Fruit fly (Drosophila melanogaster) whole organism, embryonic: Measurements from ENCODE around the gene CG33721.

Experiments
- Aef1 ChIP-seq: fragments of 200-800 bp; sonication (Bioruptor generic); IDR thresholded peaks from 3 replicates; pipeline ENCODE4 v1.3.6; 2022; ENCODE audit warnings: missing biosample characterization, missing genetic modification characterization
- Bdp1 ChIP-seq: fragments of 200-800 bp; sonication (Bioruptor generic); optimal IDR thresholded peaks from 3 replicates; lab custom pipeline; 2016; ENCODE audit warnings: missing biosample characterization, missing genetic modification characterization
- CG11695 ChIP-seq: fragments of 200-800 bp; sonication (Bioruptor generic); IDR thresholded peaks from 3 replicates; pipeline ENCODE4 v1.3.6; 2022; ENCODE audit warnings: missing biosample characterization, missing genetic modification characterization
- CG12659 ChIP-seq: fragments of 200-800 bp; sonication (Bioruptor generic); optimal IDR thresholded peaks from 3 replicates; lab custom pipeline; 2017; ENCODE audit warnings: mild to moderate bottlenecking, missing biosample characterization, missing genetic modification reagents, missing genetic modification characterization
- CG15011 ChIP-seq: fragments of 200-800 bp; sonication (Bioruptor generic); optimal IDR thresholded peaks from 3 replicates; lab custom pipeline; 2018; ENCODE audit warnings: missing biosample characterization, mild to moderate bottlenecking, missing genetic modification characterization
- CG16813 ChIP-seq: fragments of 200-800 bp; sonication (Bioruptor generic); IDR thresholded peaks from 3 replicates; pipeline ENCODE4 v1.3.6; 2022; ENCODE audit warnings: missing biosample characterization, missing genetic modification characterization; ENCODE audit not compliant: partially characterized antibody
- CG18011 ChIP-seq: fragments of 200-800 bp; sonication (Bioruptor generic); optimal IDR thresholded peaks from 2 replicates; lab custom pipeline; 2017; ENCODE audit warnings: missing biosample characterization, missing genetic modification characterization, mild to moderate bottlenecking, moderate library complexity, missing genotype
- CG18599 ChIP-seq: fragments of 200-800 bp; sonication (Bioruptor generic); optimal IDR thresholded peaks from 3 replicates; lab custom pipeline; 2017; ENCODE audit warnings: missing biosample characterization, missing genetic modification characterization, mild to moderate bottlenecking, moderate library complexity, missing genetic modification reagents
- CG18619 ChIP-seq: fragments of 200-800 bp; sonication (Bioruptor generic); optimal IDR thresholded peaks from 3 replicates; lab custom pipeline; 2017; ENCODE audit warnings: missing biosample characterization, mild to moderate bottlenecking, missing genetic modification characterization
- CG31224 ChIP-seq: fragments of 200-800 bp; sonication (Bioruptor generic); IDR thresholded peaks from 2 replicates; pipeline ENCODE4 v1.3.6; 2022; ENCODE audit warnings: missing biosample characterization, missing genetic modification characterization
- CG32772 ChIP-seq: fragments of 200-800 bp; sonication (Bioruptor generic); IDR thresholded peaks from 2 replicates; pipeline ENCODE4 v1.3.6; 2022; ENCODE audit warnings: missing biosample characterization, missing genetic modification characterization
- CG4404 ChIP-seq: fragments of 200-800 bp; sonication (Bioruptor generic); IDR thresholded peaks from 2 replicates; pipeline ENCODE4 v1.3.6; 2022; ENCODE audit warnings: missing biosample characterization, missing genetic modification characterization
- CG4820 ChIP-seq: fragments of 200-800 bp; sonication (Bioruptor generic); optimal IDR thresholded peaks from 3 replicates; lab custom pipeline; 2016; ENCODE audit warnings: missing biosample characterization, missing genetic modification characterization
- CG5180 ChIP-seq: fragments of 200-800 bp; sonication (Bioruptor generic); optimal IDR thresholded peaks from 3 replicates; lab custom pipeline; 2017; ENCODE audit warnings: missing biosample characterization, missing genetic modification characterization, mild to moderate bottlenecking, moderate library complexity, missing genetic modification reagents
- CG6175 ChIP-seq: fragments of 200-800 bp; sonication (Bioruptor generic); IDR thresholded peaks from 3 replicates; pipeline ENCODE4 v1.3.6; 2022; ENCODE audit warnings: missing biosample characterization, missing genetic modification characterization
- CG7357 ChIP-seq: fragments of 200-800 bp; sonication (Bioruptor generic); IDR thresholded peaks from 3 replicates; pipeline ENCODE4 v1.3.6; 2022; ENCODE audit warnings: missing biosample characterization, missing genetic modification characterization
- CG7556 ChIP-seq: fragments of 200-800 bp; sonication (Bioruptor generic); optimal IDR thresholded peaks from 2 replicates; lab custom pipeline; 2017; ENCODE audit warnings: missing biosample characterization, mild to moderate bottlenecking, missing genetic modification characterization
- CG7987 ChIP-seq: fragments of 200-800 bp; sonication (Bioruptor generic); optimal IDR thresholded peaks from 2 replicates; lab custom pipeline; 2018; ENCODE audit warnings: missing biosample characterization, mild to moderate bottlenecking, missing genetic modification characterization, moderate library complexity
- CG9797 ChIP-seq: fragments of 200-800 bp; sonication (Bioruptor generic); optimal IDR thresholded peaks from 3 replicates; lab custom pipeline; 2018; ENCODE audit warnings: missing biosample characterization, mild to moderate bottlenecking, missing genetic modification characterization
- Dek ChIP-seq: fragments of 200-800 bp; sonication (Bioruptor generic); optimal IDR thresholded peaks from 3 replicates; lab custom pipeline; 2019; ENCODE audit warnings: missing biosample characterization, mild to moderate bottlenecking, missing genetic modification characterization, moderate library complexity
- ERR ChIP-seq: fragments of 200-800 bp; sonication (Bioruptor generic); optimal IDR thresholded peaks from 2 replicates; lab custom pipeline; 2016; ENCODE audit warnings: missing biosample characterization, missing genetic modification characterization
- Ets65A ChIP-seq: fragments of 200-800 bp; sonication (Bioruptor generic); peaks from one replicate; lab custom pipeline; 2016; ENCODE audit warnings: missing biosample characterization, missing genetic modification characterization
- H15 ChIP-seq: fragments of 200-800 bp; sonication (Bioruptor generic); IDR thresholded peaks from 3 replicates; pipeline ENCODE4 v1.3.6; 2022; ENCODE audit warnings: missing biosample characterization, missing genetic modification characterization
- Mad ChIP-seq: fragments of 200-800 bp; sonication (Bioruptor generic); optimal IDR thresholded peaks from 2 replicates; lab custom pipeline; 2016; ENCODE audit warnings: missing biosample characterization, missing genetic modification characterization
- Oaz ChIP-seq: fragments of 200-800 bp; sonication (Bioruptor generic); IDR thresholded peaks from 2 replicates; pipeline ENCODE4 v1.3.6; 2022; ENCODE audit warnings: missing biosample characterization, missing genetic modification characterization
- Optix ChIP-seq: fragments of 200-800 bp; sonication (Bioruptor generic); IDR thresholded peaks from 3 replicates; pipeline ENCODE4 v1.3.6; 2022; ENCODE audit warnings: missing biosample characterization, missing genetic modification characterization
- Pdp1 ChIP-seq, 2 experiments: fragments of 200-800 bp; sonication (Bioruptor generic); optimal IDR thresholded peaks; 3 replicates each; lab custom pipeline; 2016; ENCODE audit warnings: missing biosample characterization in 2 of 2, missing genetic modification characterization in 2 of 2, mild to moderate bottlenecking in 1 of 2, moderate library complexity in 1 of 2
- Rfx ChIP-seq: fragments of 200-800 bp; sonication (Bioruptor generic); IDR thresholded peaks from 2 replicates; pipeline ENCODE4 v1.3.6; 2022; ENCODE audit warnings: missing biosample characterization, missing genetic modification characterization
- Sry-β ChIP-seq: fragments of 200-800 bp; sonication (Bioruptor generic); optimal IDR thresholded peaks from 2 replicates; lab custom pipeline; 2018; ENCODE audit warnings: missing biosample characterization, mild to moderate bottlenecking, missing genetic modification characterization, moderate library complexity
- ash1 ChIP-seq: fragments of 200-800 bp; sonication (Bioruptor generic); optimal IDR thresholded peaks from 2 replicates; lab custom pipeline; 2018; ENCODE audit warnings: missing biosample characterization, mild to moderate bottlenecking, missing genetic modification characterization
- bbx ChIP-seq: fragments of 200-800 bp; sonication (Bioruptor generic); IDR thresholded peaks from 2 replicates; pipeline ENCODE4 v1.3.6; 2022; ENCODE audit warnings: missing biosample characterization, missing genetic modification characterization; ENCODE audit not compliant: partially characterized antibody
- cas ChIP-seq: fragments of 200-800 bp; sonication (Bioruptor generic); IDR thresholded peaks from 2 replicates; pipeline ENCODE4 v1.3.6; 2022; ENCODE audit warnings: missing biosample characterization, missing genetic modification characterization
- cato ChIP-seq: fragments of 200-800 bp; sonication (Bioruptor generic); optimal IDR thresholded peaks from 2 replicates; lab custom pipeline; 2016; ENCODE audit warnings: missing biosample characterization, missing genetic modification characterization, borderline replicate concordance
- ci ChIP-seq: fragments of 200-800 bp; sonication (Bioruptor generic); IDR thresholded peaks from 3 replicates; pipeline ENCODE4 v1.3.6; 2022; ENCODE audit warnings: missing biosample characterization, missing genetic modification characterization
- dpn ChIP-seq, 2 experiments: fragments of 200-800 bp; sonication (Bioruptor generic); optimal IDR thresholded peaks; 3 replicates each; lab custom pipeline; 2016; ENCODE audit warnings: missing biosample characterization in 2 of 2, missing genetic modification characterization in 2 of 2
- fu2 ChIP-seq: fragments of 200-800 bp; sonication (Bioruptor generic); optimal IDR thresholded peaks from 2 replicates; lab custom pipeline; 2016; ENCODE audit warnings: missing biosample characterization, missing genetic modification characterization
- gcm ChIP-seq: fragments of 200-800 bp; sonication (Bioruptor generic); optimal IDR thresholded peaks from 2 replicates; lab custom pipeline; 2019; ENCODE audit warnings: missing biosample characterization, mild to moderate bottlenecking, missing genetic modification characterization, moderate library complexity
- gcm2 ChIP-seq: fragments of 200-800 bp; sonication (Bioruptor generic); optimal IDR thresholded peaks from 2 replicates; lab custom pipeline; 2016; ENCODE audit warnings: missing biosample characterization, missing genetic modification characterization
- h ChIP-seq: fragments of >200 bp; optimal IDR thresholded peaks from 2 replicates; lab custom pipeline; 2017
- hkb ChIP-seq, 2 experiments: fragments of 200-800 bp in 1 of 2; fragments of >200 bp in 1 of 2; sonication (Bioruptor generic) in 1 of 2; IDR thresholded peaks in 1 of 2; optimal IDR thresholded peaks in 1 of 2; 2 replicates each; pipeline versions ENCODE4 v1.3.6 to Lab custom; 2017 to 2022; ENCODE audit warnings: missing biosample characterization in 1 of 2, missing genetic modification characterization in 1 of 2
- insv ChIP-seq, 2 experiments: fragments of 200-800 bp; sonication (Bioruptor generic); optimal IDR thresholded peaks; 3 replicates each; lab custom pipeline; 2016 to 2018; ENCODE audit warnings: missing biosample characterization in 2 of 2, missing genetic modification characterization in 2 of 2
- lov ChIP-seq, 2 experiments: fragments of 200-800 bp in 1 of 2; fragments of >200 bp in 1 of 2; sonication (Bioruptor generic) in 1 of 2; IDR thresholded peaks in 1 of 2; optimal IDR thresholded peaks in 1 of 2; 2 replicates in 1 of 2; 3 replicates in 1 of 2; pipeline versions ENCODE4 v1.3.6 to Lab custom; 2017 to 2022; ENCODE audit warnings: missing biosample characterization in 1 of 2, missing genetic modification characterization in 1 of 2
- nmo ChIP-seq: fragments of 200-800 bp; sonication (Bioruptor generic); optimal IDR thresholded peaks from 2 replicates; lab custom pipeline; 2018; ENCODE audit warnings: missing biosample characterization, mild to moderate bottlenecking, missing genetic modification characterization, moderate library complexity
- psq ChIP-seq: fragments of 200-800 bp; sonication (Bioruptor generic); optimal IDR thresholded peaks from 2 replicates; lab custom pipeline; 2017; ENCODE audit warnings: missing biosample characterization, missing genetic modification characterization
- ranshi ChIP-seq: fragments of 200-800 bp; sonication (Bioruptor generic); IDR thresholded peaks from 2 replicates; pipeline ENCODE4 v1.3.6; 2022; ENCODE audit warnings: missing biosample characterization, missing genetic modification characterization
- sna ChIP-seq: fragments of 200-800 bp; sonication (Bioruptor generic); IDR thresholded peaks from 2 replicates; pipeline ENCODE4 v1.3.6; 2022; ENCODE audit warnings: missing biosample characterization, missing genetic modification characterization; ENCODE audit not compliant: partially characterized antibody
- vnd ChIP-seq: fragments of 200-800 bp; sonication (Bioruptor generic); IDR thresholded peaks from 3 replicates; pipeline ENCODE4 v1.3.6; 2022; ENCODE audit warnings: missing biosample characterization, missing genetic modification characterization; ENCODE audit not compliant: partially characterized antibody
- wor ChIP-seq: fragments of 200-800 bp; sonication (Bioruptor generic); IDR thresholded peaks from 2 replicates; pipeline ENCODE4 v1.3.6; 2022; ENCODE audit warnings: missing biosample characterization, missing genetic modification characterization
- zen2 ChIP-seq: fragments of 200-800 bp; sonication (Bioruptor generic); IDR thresholded peaks from 3 replicates; pipeline ENCODE4 v1.3.6; 2022; ENCODE audit warnings: missing biosample characterization, missing genetic modification characterization; ENCODE audit not compliant: partially characterized antibody

CG33721 gene

dm6 chr3R:22368777-22369214 is 37.9 kb downstream of the CG33721 start (continued):
- TF ChIP-seq CG32772 (GFP tag; lab: Robert Waterston, UW): peak; percentile 58
- no peak for TF ChIP-seq hkb (optimal IDR thresholded peaks at IDR 0.05; lab: Kevin White, UChicago)
- peak; percentile 70 for TF ChIP-seq hkb (GFP tag; IDR thresholded peaks at IDR 0.05; lab: Robert Waterston, UW)
- TF ChIP-seq CG4820: no peak
- TF ChIP-seq CG11695: peak; percentile 61; the same call in 2 of the 3 replicates
- peak; percentile 5 for TF ChIP-seq gcm2 (GFP tag; lab: Kevin White, UChicago)
- peak; percentile 84 for TF ChIP-seq Aef1 (GFP tag; lab: Robert Waterston, UW)
- peak; percentile 63; the same call in 1 of the 3 replicates for TF ChIP-seq Optix (GFP tag; lab: Robert Waterston, UW)
- TF ChIP-seq Oaz: 0 out of 2 replicates have a peak, but pooled peaks have one; percentile 60
- no peak for TF ChIP-seq vnd
- TF ChIP-seq psq: no peak
- peak in 1 of 2 experiments; percentile 16 for TF ChIP-seq insv (GFP tag; optimal IDR thresholded peaks at IDR 0.05; lab: Kevin White, UChicago)
- TF ChIP-seq dpn (GFP tag; optimal IDR thresholded peaks at IDR 0.05; lab: Kevin White, UChicago): peak; percentile 47 to 78
- peak; percentile 80 for TF ChIP-seq CG7556 (GFP tag; lab: Kevin White, UChicago)
- peak; percentile 3 for TF ChIP-seq Bdp1 (GFP tag; lab: Kevin White, UChicago)
- TF ChIP-seq CG7987 (GFP tag; lab: Kevin White, UChicago): no peak
- no peak for TF ChIP-seq zen2 (GFP tag; lab: Robert Waterston, UW)
- no peak for TF ChIP-seq h (lab: Kevin White, UChicago)
- peak; percentile 81; the same call in 1 of the 2 replicates for TF ChIP-seq ranshi
- peak; percentile 59 for TF ChIP-seq CG31224 (GFP tag; lab: Robert Waterston, UW)
- no peak for TF ChIP-seq CG18011 (GFP tag; lab: Kevin White, UChicago)
- TF ChIP-seq ash1 (GFP tag; lab: Kevin White, UChicago): no peak
- no peak for TF ChIP-seq gcm (GFP tag; lab: Kevin White, UChicago)
- TF ChIP-seq CG5180 (GFP tag; lab: Kevin White, UChicago): peak; percentile 25
- no peak for TF ChIP-seq CG9797 (GFP tag; lab: Kevin White, UChicago)
- TF ChIP-seq Rfx (GFP tag; lab: Robert Waterston, UW): peak; percentile 78
- no peak; the same call in none of the 2 replicates for TF ChIP-seq CG4404 (GFP tag; lab: Robert Waterston, UW)
- peak; percentile 45; the same call in 1 of the 3 replicates for TF ChIP-seq CG7357 (GFP tag; lab: Robert Waterston, UW)
- peak; percentile 49 for TF ChIP-seq Dek (tag; lab: Kevin White, UChicago)
- TF ChIP-seq wor (GFP tag; lab: Robert Waterston, UW): peak; percentile 51
- TF ChIP-seq bbx (GFP tag; lab: Robert Waterston, UW): no peak
- TF ChIP-seq fu2 (GFP tag; lab: Kevin White, UChicago): no peak
- TF ChIP-seq ci: peak; percentile 84
- TF ChIP-seq Pdp1 (GFP tag; optimal IDR thresholded peaks at IDR 0.05; lab: Kevin White, UChicago): peak in 1 of 2 experiments; percentile 73
- peak; percentile 57 for TF ChIP-seq CG15011
- no peak for TF ChIP-seq CG16813 (GFP tag; lab: Robert Waterston, UW)
- TF ChIP-seq cas: 0 out of 2 replicates have a peak, but pooled peaks have one; percentile 40
- TF ChIP-seq H15 (GFP tag; lab: Robert Waterston, UW): peak; percentile 29; the same call in 1 of the 3 replicates
- peak; percentile 87 for TF ChIP-seq Ets65A
- TF ChIP-seq CG12659 (GFP tag; lab: Kevin White, UChicago): peak; percentile 59
- TF ChIP-seq CG18599 (GFP tag; lab: Kevin White, UChicago): peak; percentile 87
- no peak for TF ChIP-seq lov (optimal IDR thresholded peaks at IDR 0.05; lab: Kevin White, UChicago)
- TF ChIP-seq lov (GFP tag; IDR thresholded peaks at IDR 0.05; lab: Robert Waterston, UW): no peak
- TF ChIP-seq Sry-β: no peak
- TF ChIP-seq CG6175 (GFP tag; lab: Robert Waterston, UW): no peak
- peak; percentile 64 for TF ChIP-seq nmo
- TF ChIP-seq cato (GFP tag; lab: Kevin White, UChicago): no peak
- TF ChIP-seq CG18619 (GFP tag; lab: Kevin White, UChicago): peak; percentile 69
- TF ChIP-seq sna: no peak
- TF ChIP-seq Mad (GFP tag; lab: Kevin White, UChicago): no peak
- no peak for TF ChIP-seq ERR (GFP tag; lab: Kevin White, UChicago)
